Fruit fly (Drosophila melanogaster): ENCODE measurements around the gene Rab11.

Rab11 gene

dm6 chr3R:21133951-21134350 is 22.7 kb downstream of the Rab11 start, which contains the start of gene Usp8 (continued):
- TF ChIP-seq Hmx (GFP tag; optimal IDR thresholded peaks at IDR 0.05) = no peak
- no peak for TF ChIP-seq repo (GFP tag; optimal IDR thresholded peaks at IDR 0.05)
- TF ChIP-seq CG4328 (GFP tag; optimal IDR thresholded peaks at IDR 0.05) = no peak
- TF ChIP-seq CG2116 (GFP tag; optimal IDR thresholded peaks at IDR 0.05) = peak; percentile 74
- TF ChIP-seq CG33557 (GFP tag; optimal IDR thresholded peaks at IDR 0.05) = no peak
- TF ChIP-seq scrt (GFP tag; optimal IDR thresholded peaks at IDR 0.05) = no peak
- no peak for TF ChIP-seq eyg (GFP tag; optimal IDR thresholded peaks at IDR 0.05)
- TF ChIP-seq fd96Cb (tag; optimal IDR thresholded peaks at IDR 0.05) = no peak
- TF ChIP-seq Ada2b (GFP tag; IDR thresholded peaks at IDR 0.05) = no peak
- TF ChIP-seq CG2875 (GFP tag; optimal IDR thresholded peaks at IDR 0.05) = no peak
- TF ChIP-seq Rfx (GFP tag; IDR thresholded peaks at IDR 0.05) = peak; percentile 33; the same call in 1 of the 2 replicates
- TF ChIP-seq Six4 (GFP tag; optimal IDR thresholded peaks at IDR 0.05) = no peak
- no peak for TF ChIP-seq nom (GFP tag; optimal IDR thresholded peaks at IDR 0.05)
- TF ChIP-seq E2f2 (GFP tag; IDR thresholded peaks at IDR 0.05) = peak; percentile 14; the same call in 1 of the 2 replicates
- TF ChIP-seq dpn (GFP tag; optimal IDR thresholded peaks at IDR 0.05) = peak in 1 of 2 experiments; percentile 22
- peak; percentile 55 for TF ChIP-seq grau (tag; optimal IDR thresholded peaks at IDR 0.05)
- no peak for TF ChIP-seq CG11456 (GFP tag; IDR thresholded peaks at IDR 0.05)
- TF ChIP-seq PHDP (tag; optimal IDR thresholded peaks at IDR 0.05) = peak; percentile 8
- TF ChIP-seq Dp (GFP tag; optimal IDR thresholded peaks at IDR 0.05) = peak; percentile 10
- TF ChIP-seq bab2 (GFP tag; optimal IDR thresholded peaks at IDR 0.05) = no peak
- TF ChIP-seq tap (tag; optimal IDR thresholded peaks at IDR 0.05) = no peak
- TF ChIP-seq zen (tag; optimal IDR thresholded peaks at IDR 0.05) = peak; percentile 26
- TF ChIP-seq TFAM (GFP tag; optimal IDR thresholded peaks at IDR 0.05) = no peak
- 0 out of 3 replicates have a peak, but pooled peaks have one; percentile 10 for TF ChIP-seq ase (GFP tag; IDR thresholded peaks at IDR 0.05)
- TF ChIP-seq CG4404 (GFP tag; IDR thresholded peaks at IDR 0.05) = no peak
- TF ChIP-seq nmo (GFP tag; optimal IDR thresholded peaks at IDR 0.05) = peak; percentile 65
- TF ChIP-seq CG12391 (tag; optimal IDR thresholded peaks at IDR 0.05) = peak; percentile 76
- peak in 1 of 3 experiments; percentile 63 for TF ChIP-seq lola (GFP tag; optimal IDR thresholded peaks at IDR 0.05)
- no peak for TF ChIP-seq CG31224 (GFP tag; IDR thresholded peaks at IDR 0.05)
- TF ChIP-seq Ptx1 (GFP tag; IDR thresholded peaks at IDR 0.05) = peak; percentile 25; the same call in 1 of the 2 replicates
- peak; percentile 33 for TF ChIP-seq Med (GFP tag)
- peak; percentile 39; the same call in 1 of the 2 replicates for TF ChIP-seq slbo (GFP tag; IDR thresholded peaks at IDR 0.05)
- TF ChIP-seq Ssrp (tag; optimal IDR thresholded peaks at IDR 0.05) = peak; percentile 44
- TF ChIP-seq Mrtf (GFP tag; IDR thresholded peaks at IDR 0.05) = no peak
- TF ChIP-seq CG30403 (GFP tag; optimal IDR thresholded peaks at IDR 0.05) = peak; percentile 65
- TF ChIP-seq Fer2 (tag; optimal IDR thresholded peaks at IDR 0.05) = no peak
- TF ChIP-seq pb (GFP tag; optimal IDR thresholded peaks at IDR 0.05) = no peak
- TF ChIP-seq CG9727 (GFP tag; optimal IDR thresholded peaks at IDR 0.05) = peak; percentile 42
- no peak for TF ChIP-seq CG9437 (GFP tag; optimal IDR thresholded peaks at IDR 0.05)
- TF ChIP-seq CG10979 (tag; optimal IDR thresholded peaks at IDR 0.05) = peak; percentile 39
- TF ChIP-seq CG7556 (GFP tag; optimal IDR thresholded peaks at IDR 0.05) = peak; percentile 43
- TF ChIP-seq exex (tag; optimal IDR thresholded peaks at IDR 0.05) = no peak
- peak; percentile 2 for TF ChIP-seq twi (tag; optimal IDR thresholded peaks at IDR 0.05)
- TF ChIP-seq CG12659 (GFP tag; optimal IDR thresholded peaks at IDR 0.05) = peak; percentile 51
- TF ChIP-seq dan (GFP tag; IDR thresholded peaks at IDR 0.05) = no peak
- peak; percentile 29 for TF ChIP-seq Hr3 (GFP tag; optimal IDR thresholded peaks at IDR 0.05)
- no peak for TF ChIP-seq Aef1 (GFP tag; IDR thresholded peaks at IDR 0.05)
- TF ChIP-seq Hr51 (GFP tag; optimal IDR thresholded peaks at IDR 0.05) = no peak
- TF ChIP-seq crol (GFP tag; IDR thresholded peaks at IDR 0.05) = no peak
- TF ChIP-seq lilli (GFP tag; optimal IDR thresholded peaks at IDR 0.05) = peak; percentile 18
- TF ChIP-seq CG17829 (tag; optimal IDR thresholded peaks at IDR 0.05) = peak; percentile 23

Data from whole organism, embryonic.